Worm (Caenorhabditis elegans): ENCODE data around the gene F09G2.1.

F09G2.1 gene

DNA sequence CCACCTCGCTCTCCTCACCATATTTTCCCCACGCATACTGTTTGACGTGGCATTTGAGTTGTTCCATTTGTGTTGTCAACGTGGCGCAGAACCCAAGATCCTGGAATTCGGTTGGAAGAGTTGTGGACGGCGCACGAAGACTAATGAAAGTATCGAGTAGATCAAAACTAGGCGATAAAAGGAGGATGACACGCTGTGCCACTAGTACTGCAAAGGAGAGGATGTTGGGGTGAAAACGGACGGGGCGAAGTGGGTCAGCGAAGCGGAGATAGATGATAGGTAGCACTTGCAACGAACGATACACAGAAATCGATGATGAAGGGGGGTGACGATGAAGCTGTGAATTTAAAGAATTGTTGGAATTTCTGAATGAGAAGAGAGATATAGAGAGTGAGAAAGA, 46.9 kb downstream of the F09G2.1 start, which contains the start of gene C05C8.7:
Gene C05C8.7, minus strand, starts transcription at position 100 of the 400 bp plus-strand sequence.
- TF ChIP-seq sea-1 (GFP tag; conservative IDR thresholded peaks at IDR 0.05) (no peak), F13C5.2 (tag; optimal IDR thresholded peaks at IDR 0.05) (no peak), ceh-36 (tag; optimal IDR thresholded peaks at IDR 0.05) (no peak), tbx-11 (GFP tag; IDR thresholded peaks at IDR 0.05) (no peak), flt-1 (GFP tag; IDR thresholded peaks at IDR 0.05) (no peak), scrt-1 (GFP tag; IDR thresholded peaks at IDR 0.05) (no peak), ets-7 (tag; optimal IDR thresholded peaks at IDR 0.05) (no peak), tra-4 (tag; optimal IDR thresholded peaks at IDR 0.05) (no peak), aly-1 (tag; optimal IDR thresholded peaks at IDR 0.05) (no peak), hnd-1 (tag; optimal IDR thresholded peaks at IDR 0.05) (no peak), ama-1 (optimal IDR thresholded peaks at IDR 0.05) (no peak), B0310.2 (tag; optimal IDR thresholded peaks at IDR 0.05) (no peak), ceh-13 (GFP tag; optimal IDR thresholded peaks at IDR 0.05) (no peak), tbx-37 (GFP tag; conservative IDR thresholded peaks at IDR 0.05) (no peak), hmg-4 (GFP tag; optimal IDR thresholded peaks at IDR 0.05) (no peak)

DNA sequence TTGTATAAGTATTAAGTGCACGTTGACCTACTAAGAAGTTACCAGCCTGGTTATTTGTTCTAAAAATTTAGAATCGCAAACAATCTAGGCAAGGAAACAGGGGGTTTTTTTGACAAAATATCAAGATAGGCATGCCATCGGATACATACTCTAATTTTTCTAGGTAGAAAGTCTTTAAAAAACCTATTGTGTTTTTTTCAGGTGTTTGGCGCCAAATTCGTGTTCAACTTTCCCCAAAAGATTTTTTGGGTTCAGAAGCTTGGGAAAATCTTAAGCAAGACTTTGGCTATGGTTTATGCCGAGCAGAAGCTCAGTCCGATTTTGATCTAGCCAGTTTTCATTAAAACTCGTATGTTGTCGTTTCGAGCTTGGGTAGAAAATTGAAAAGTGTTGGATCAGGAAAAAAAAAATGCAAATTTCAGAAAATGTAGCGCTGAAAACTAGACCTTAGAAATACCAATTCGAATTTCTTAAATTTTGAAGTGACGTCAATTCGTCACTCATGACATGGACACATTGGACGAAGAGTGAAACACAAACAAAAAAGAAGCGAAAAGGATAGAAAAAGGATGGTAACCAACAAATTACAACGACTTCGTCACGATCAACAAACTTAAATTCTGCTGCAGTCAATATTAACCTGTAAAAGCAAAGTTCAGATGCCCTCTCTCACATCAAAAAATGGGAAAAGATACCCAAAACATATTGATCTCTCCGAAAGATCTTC, 48.4 kb downstream of the F09G2.1 start:
- TF ChIP-seq ceh-36 (tag; optimal IDR thresholded peaks at IDR 0.05): no peak
- TF ChIP-seq tbx-37 (GFP tag; conservative IDR thresholded peaks at IDR 0.05): no peak
- TF ChIP-seq aly-1 (tag; optimal IDR thresholded peaks at IDR 0.05): no peak
- TF ChIP-seq pes-1 (GFP tag; IDR thresholded peaks at IDR 0.05): no peak
- TF ChIP-seq flt-1 (GFP tag; IDR thresholded peaks at IDR 0.05): no peak
- no peak for TF ChIP-seq sea-1 (GFP tag; conservative IDR thresholded peaks at IDR 0.05)
- TF ChIP-seq hmg-4 (GFP tag; optimal IDR thresholded peaks at IDR 0.05): no peak
- TF ChIP-seq B0310.2 (tag; optimal IDR thresholded peaks at IDR 0.05): no peak
- no peak for TF ChIP-seq scrt-1 (GFP tag; IDR thresholded peaks at IDR 0.05)

ce11 chrV:7255095-7255494, 55.1 kb downstream of the F09G2.1 start, which contains the start of gene C05C8.8:
Gene C05C8.8 (minus strand): TSS chrV:7255195.
- TF ChIP-seq pes-1 (GFP tag; IDR thresholded peaks at IDR 0.05) (no peak), F13C5.2 (tag; optimal IDR thresholded peaks at IDR 0.05) (no peak), scrt-1 (GFP tag; IDR thresholded peaks at IDR 0.05) (no peak), ets-7 (tag; optimal IDR thresholded peaks at IDR 0.05) (no peak), hmbx-1 (tag; optimal IDR thresholded peaks at IDR 0.05) (no peak), ama-1 (optimal IDR thresholded peaks at IDR 0.05) (no peak), B0310.2 (tag; optimal IDR thresholded peaks at IDR 0.05) (no peak), flt-1 (GFP tag; IDR thresholded peaks at IDR 0.05) (no peak), tra-4 (tag; optimal IDR thresholded peaks at IDR 0.05) (no peak), ceh-13 (GFP tag; optimal IDR thresholded peaks at IDR 0.05) (no peak), hmg-4 (GFP tag; optimal IDR thresholded peaks at IDR 0.05) (no peak), hnd-1 (tag; optimal IDR thresholded peaks at IDR 0.05) (no peak), tbx-37 (GFP tag; conservative IDR thresholded peaks at IDR 0.05) (no peak), tbx-11 (GFP tag; IDR thresholded peaks at IDR 0.05) (no peak)
